Fruit fly (Drosophila melanogaster) whole organism, prepupa: ENCODE measurements around the gene Nep5.

Experiments used
- CG6854 ChIP-seq: fragments of 200-800 bp; sonication (Bioruptor generic); optimal IDR thresholded peaks from 2 replicates; lab custom pipeline; 2017; ENCODE audit warnings: missing biosample characterization, mild to moderate bottlenecking, missing genetic modification characterization
- Gug ChIP-seq: fragments of 200-800 bp; sonication (Bioruptor generic); IDR thresholded peaks from 2 replicates; pipeline ENCODE4 v1.3.6; 2022; ENCODE audit warnings: missing biosample characterization, missing genetic modification characterization
- Lpt ChIP-seq: fragments of 200-800 bp; sonication (Bioruptor generic); optimal IDR thresholded peaks from 3 replicates; lab custom pipeline; 2016; ENCODE audit warnings: missing biosample characterization, missing genetic modification characterization
- Met ChIP-seq: fragments of 200-800 bp; sonication (Bioruptor generic); optimal IDR thresholded peaks from 3 replicates; lab custom pipeline; 2016; ENCODE audit warnings: missing biosample characterization, missing genetic modification characterization
- Sox102F ChIP-seq: fragments of 200-800 bp; sonication (Bioruptor generic); optimal IDR thresholded peaks from 2 replicates; lab custom pipeline; 2016; ENCODE audit warnings: missing biosample characterization, mild to moderate bottlenecking, missing genetic modification characterization
- fd59A ChIP-seq: fragments of 200-800 bp; sonication (Bioruptor generic); optimal IDR thresholded peaks from 2 replicates; lab custom pipeline; 2017; ENCODE audit warnings: missing biosample characterization, mild to moderate bottlenecking, missing genetic modification characterization, missing genetic modification reagents

dm6 chr3R:27067362-27067761, 3.4 kb upstream of the Nep5 start:
- TF ChIP-seq Lpt (GFP tag; lab: Kevin White, UChicago) (no peak), Sox102F (GFP tag; lab: Kevin White, UChicago) (no peak), Met (GFP tag; lab: Kevin White, UChicago) (no peak), fd59A (GFP tag; lab: Kevin White, UChicago) (no peak), Gug (no peak), CG6854 (GFP tag; lab: Kevin White, UChicago) (no peak)
